Fruit fly (Drosophila melanogaster) whole organism: ENCODE results near the gene eIF4H2.

Source experiments
- CG8478 ChIP-seq: fragments of >200 bp; optimal IDR thresholded peaks from 2 replicates; lab custom pipeline; 2018; ENCODE audit warnings: inconsistent platforms
- Dll ChIP-seq: fragments of >200 bp; optimal IDR thresholded peaks from 2 replicates; lab custom pipeline; 2017
- pan ChIP-seq: fragments of >200 bp; optimal IDR thresholded peaks from 2 replicates; lab custom pipeline; 2017
- psq ChIP-seq: fragments of >200 bp; optimal IDR thresholded peaks from 2 replicates; lab custom pipeline; 2017
- usp ChIP-seq: fragments of >200 bp; optimal IDR thresholded peaks from 2 replicates; lab custom pipeline; 2017; ENCODE audit warnings: missing biosample characterization, missing genetic modification characterization, mixed read lengths

DNA sequence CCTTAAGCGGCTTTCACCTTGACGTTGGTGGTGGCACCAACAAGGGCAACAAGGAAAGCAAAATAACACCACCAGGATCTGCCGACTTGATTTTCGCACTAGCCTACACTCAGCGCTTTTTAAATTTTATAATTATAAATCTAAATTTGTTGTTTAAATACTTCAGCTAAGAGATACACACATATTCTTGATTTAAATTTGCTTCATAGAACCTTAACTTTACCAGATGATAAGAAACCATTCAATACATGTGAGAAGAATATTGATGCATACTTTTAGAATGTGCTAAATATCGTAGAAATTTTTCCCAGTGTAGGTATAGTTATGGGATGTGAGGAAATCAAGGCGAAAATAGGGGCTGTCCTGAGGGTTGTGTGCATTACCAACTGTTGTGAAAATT lies 7.2 kb downstream of the eIF4H2 start:
- TF ChIP-seq psq (lab: Kevin White, UChicago) (no peak), Dll (lab: Kevin White, UChicago) (no peak), CG8478 (lab: Kevin White, UChicago) (no peak), pan (lab: Kevin White, UChicago) (no peak), usp (GFP tag; lab: Kevin White, UChicago) (no peak)
